Worm (Caenorhabditis elegans) whole organism, mixed stage, embryonic: ENCODE data around the gene sre-47.
A peak's percentile ranks its signal among the peaks of the same experiment; 100 is the strongest.

ENCODE experiments used
- M03D4.4 ChIP-seq: sonication (generic microtip); optimal IDR thresholded peaks from 2 replicates; lab custom pipeline; 2017; ENCODE audit warnings: mild to moderate bottlenecking, missing genetic modification characterization, missing compliant biosample characterization
- bed-3 ChIP-seq: fragments of 200-800 bp; sonication (Bioruptor generic); optimal IDR thresholded peaks from 3 replicates; lab custom pipeline; 2018; ENCODE audit warnings: mild to moderate bottlenecking, missing genetic modification characterization, moderate library complexity, missing compliant biosample characterization
- blmp-1 ChIP-seq: fragments of 150-350 bp; optimal IDR thresholded peaks from 2 replicates; lab custom pipeline; 2014; ENCODE audit warnings: missing biosample characterization, missing genetic modification characterization
- ceh-39 ChIP-seq: fragments of 150-350 bp; optimal IDR thresholded peaks from 2 replicates; lab custom pipeline; 2014; ENCODE audit warnings: missing biosample characterization, missing genetic modification characterization
- ceh-43 ChIP-seq: fragments of 200-800 bp; sonication (Bioruptor generic); optimal IDR thresholded peaks from 2 replicates; lab custom pipeline; 2018; ENCODE audit warnings: mild to moderate bottlenecking, missing genetic modification characterization, moderate library complexity, missing compliant biosample characterization
- ceh-83 ChIP-seq: fragments of 200-800 bp; sonication (Bioruptor generic); optimal IDR thresholded peaks from 2 replicates; lab custom pipeline; 2018; ENCODE audit warnings: mild to moderate bottlenecking, missing genetic modification characterization, missing compliant biosample characterization
- ces-1 ChIP-seq: fragments of 150-350 bp; optimal IDR thresholded peaks from 2 replicates; lab custom pipeline; 2014; ENCODE audit warnings: missing biosample characterization, missing genetic modification reagents, missing genetic modification characterization
- cnd-1 ChIP-seq: fragments of 200-800 bp; sonication (Bioruptor generic); optimal IDR thresholded peaks from 2 replicates; lab custom pipeline; 2018; ENCODE audit warnings: mild to moderate bottlenecking, missing genetic modification characterization, missing compliant biosample characterization
- drap-1 ChIP-seq: fragments of 200-800 bp; sonication (Bioruptor generic); optimal IDR thresholded peaks from 3 replicates; lab custom pipeline; 2018; ENCODE audit warnings: mild to moderate bottlenecking, missing genetic modification characterization, missing compliant biosample characterization
- elt-1 ChIP-seq: sonication (generic microtip); optimal IDR thresholded peaks from 2 replicates; lab custom pipeline; 2017; ENCODE audit warnings: missing genetic modification characterization, mild to moderate bottlenecking, missing compliant biosample characterization, antibody characterized with exemption, moderate library complexity, borderline replicate concordance; ENCODE audit not compliant: insufficient read depth
- ham-2 ChIP-seq: fragments of 200-800 bp; sonication (Bioruptor generic); optimal IDR thresholded peaks from 2 replicates; lab custom pipeline; 2018; ENCODE audit warnings: mild to moderate bottlenecking, missing genetic modification characterization, missing compliant biosample characterization
- hlh-1 ChIP-seq: fragments of 150-350 bp; optimal IDR thresholded peaks from 2 replicates; lab custom pipeline; 2014; ENCODE audit warnings: missing biosample characterization, missing genetic modification reagents, missing genetic modification characterization
- lin-13 ChIP-seq: fragments of 150-350 bp; optimal IDR thresholded peaks from 2 replicates; lab custom pipeline; 2014; ENCODE audit warnings: missing biosample characterization, missing genetic modification characterization
- lin-32 ChIP-seq: fragments of 200-800 bp; sonication (Bioruptor generic); optimal IDR thresholded peaks from 2 replicates; lab custom pipeline; 2018; ENCODE audit warnings: mild to moderate bottlenecking, missing genetic modification characterization, missing compliant biosample characterization
- lsy-2 ChIP-seq: fragments of 150-350 bp; optimal IDR thresholded peaks from 2 replicates; lab custom pipeline; 2014; ENCODE audit warnings: missing biosample characterization, missing genetic modification characterization
- mab-5 ChIP-seq: fragments of 150-350 bp; optimal IDR thresholded peaks from 2 replicates; lab custom pipeline; 2014; ENCODE audit warnings: missing biosample characterization, missing genetic modification characterization
- mep-1 ChIP-seq: fragments of 150-350 bp; optimal IDR thresholded peaks from 2 replicates; lab custom pipeline; 2017; ENCODE audit warnings: missing biosample characterization, missing genetic modification reagents, missing genetic modification characterization, inconsistent platforms
- mls-2 ChIP-seq: sonication (generic microtip); optimal IDR thresholded peaks from 2 replicates; lab custom pipeline; 2016; ENCODE audit warnings: mild to moderate bottlenecking, missing genetic modification characterization, moderate library complexity, missing compliant biosample characterization
- nhr-12 ChIP-seq: fragments of 150-350 bp; optimal IDR thresholded peaks from 2 replicates; lab custom pipeline; 2014; ENCODE audit warnings: missing biosample characterization, missing genetic modification characterization
- nhr-2 ChIP-seq: fragments of 150-350 bp; optimal IDR thresholded peaks from 2 replicates; lab custom pipeline; 2014; ENCODE audit warnings: missing biosample characterization, missing genetic modification characterization
- nhr-237 ChIP-seq: fragments of 150-350 bp; optimal IDR thresholded peaks from 2 replicates; lab custom pipeline; 2014; ENCODE audit warnings: missing biosample characterization, missing genetic modification characterization
- nhr-28 ChIP-seq: fragments of 150-350 bp; optimal IDR thresholded peaks from 2 replicates; lab custom pipeline; 2014; ENCODE audit warnings: missing biosample characterization, missing genetic modification characterization
- nhr-76 ChIP-seq: sonication (generic microtip); optimal IDR thresholded peaks from 2 replicates; lab custom pipeline; 2017; ENCODE audit warnings: missing biosample characterization, missing genetic modification characterization
- pha-4 ChIP-seq: fragments of 150-350 bp; optimal IDR thresholded peaks from 2 replicates; lab custom pipeline; 2018; ENCODE audit warnings: missing biosample characterization, missing genetic modification reagents, missing genetic modification characterization
- sem-2 ChIP-seq: fragments of 200-800 bp; sonication (Bioruptor generic); optimal IDR thresholded peaks from 2 replicates; lab custom pipeline; 2018; ENCODE audit warnings: mild to moderate bottlenecking, missing genetic modification characterization, missing compliant biosample characterization
- snpc-4 ChIP-seq: fragments of 150-350 bp; optimal IDR thresholded peaks from 2 replicates; lab custom pipeline; 2014; ENCODE audit warnings: missing biosample characterization, missing genetic modification characterization
- sptf-1 ChIP-seq: sonication (generic microtip); optimal IDR thresholded peaks from 2 replicates; lab custom pipeline; 2017; ENCODE audit warnings: mild to moderate bottlenecking, missing genetic modification characterization, moderate library complexity, missing compliant biosample characterization
- tbx-8 ChIP-seq: fragments of 200-800 bp; sonication (Bioruptor generic); optimal IDR thresholded peaks from 2 replicates; lab custom pipeline; 2018; ENCODE audit warnings: mild to moderate bottlenecking, missing genetic modification characterization, moderate library complexity, missing compliant biosample characterization
- unc-120 ChIP-seq: sonication (generic microtip); optimal IDR thresholded peaks from 2 replicates; lab custom pipeline; 2017; ENCODE audit warnings: missing genetic modification characterization, missing compliant biosample characterization; ENCODE audit not compliant: poor library complexity, severe bottlenecking
- unc-39 ChIP-seq: fragments of 150-350 bp; optimal IDR thresholded peaks from 2 replicates; lab custom pipeline; 2014; ENCODE audit warnings: missing biosample characterization, missing genetic modification characterization
- unc-62 ChIP-seq: fragments of 150-350 bp; optimal IDR thresholded peaks from 2 replicates; lab custom pipeline; 2014; ENCODE audit warnings: missing biosample characterization, missing genetic modification reagents, missing genetic modification characterization
- zip-8 ChIP-seq: fragments of 150-350 bp; optimal IDR thresholded peaks from 2 replicates; lab custom pipeline; 2014; ENCODE audit warnings: missing biosample characterization, missing genetic modification characterization
- ztf-11 ChIP-seq: fragments of 150-350 bp; optimal IDR thresholded peaks from 2 replicates; lab custom pipeline; 2014; ENCODE audit warnings: missing biosample characterization, missing genetic modification characterization

The sre-47 gene

ce11 chrII:13981819-13982218 lies 2.6 kb downstream of the sre-47 start:
- TF ChIP-seq blmp-1 (tag; lab: Kevin White, UChicago): no peak
- no peak for TF ChIP-seq nhr-76 (tag; lab: Kevin White, UChicago)
- TF ChIP-seq lin-13: no peak

ce11 chrII:13981097-13981496 lies 3.4 kb downstream of the sre-47 start, which contains the start of gene Y39G8B.9:
Gene Y39G8B.9, plus strand, starts transcription at chrII:13981365.
- TF ChIP-seq pha-4 (no peak), blmp-1 (tag; lab: Kevin White, UChicago) (no peak), hlh-1 (tag; lab: Kevin White, UChicago) (no peak), mls-2 (tag; lab: Kevin White, UChicago) (no peak), zip-8 (tag; lab: Kevin White, UChicago) (no peak), snpc-4 (tag; lab: Kevin White, UChicago) (no peak), nhr-12 (tag; lab: Kevin White, UChicago) (no peak), sptf-1 (tag; lab: Kevin White, UChicago) (no peak), nhr-28 (no peak), ham-2 (GFP tag; lab: Kevin White, UChicago) (no peak), ceh-39 (tag; lab: Kevin White, UChicago) (no peak), tbx-8 (GFP tag; lab: Kevin White, UChicago) (no peak), lsy-2 (tag; lab: Kevin White, UChicago) (no peak)
- TF ChIP-seq, all 35 proteins: peak for 0

ce11 chrII:13979833-13980513 lies 4.5 kb downstream of the sre-47 start, which contains the start of gene sre-48:
Gene sre-48, minus strand, starts transcription at chrII:13979883.
- no peak for TF ChIP-seq lin-32 (GFP tag; lab: Kevin White, UChicago)
- TF ChIP-seq lin-13: no peak
- no peak for TF ChIP-seq hlh-1 (tag; lab: Kevin White, UChicago)
- no peak for TF ChIP-seq sem-2 (GFP tag; lab: Kevin White, UChicago)
- TF ChIP-seq unc-62: no peak
- TF ChIP-seq M03D4.4 (tag; lab: Kevin White, UChicago): no peak
- no peak for TF ChIP-seq sptf-1 (tag; lab: Kevin White, UChicago)

ce11 chrII:13977701-13978100 lies 6.8 kb downstream of the sre-47 start:
- TF ChIP-seq nhr-2 (tag; lab: Kevin White, UChicago): no peak
- TF ChIP-seq hlh-1 (tag; lab: Kevin White, UChicago): no peak
- TF ChIP-seq ham-2 (GFP tag; lab: Kevin White, UChicago): no peak
- no peak for TF ChIP-seq nhr-28
- no peak for TF ChIP-seq bed-3 (GFP tag; lab: Kevin White, UChicago)
- no peak for TF ChIP-seq mep-1 (tag; lab: Kevin White, UChicago)
- no peak for TF ChIP-seq pha-4
- no peak for TF ChIP-seq unc-62
- TF ChIP-seq, all 35 proteins: peak for 0

ce11 chrII:13976161-13976560 lies 8.3 kb downstream of the sre-47 start, which contains the start of gene Y39G8B.2:
Gene Y39G8B.2, minus strand, starts transcription at chrII:13976221.
- peak; percentile 70 for TF ChIP-seq mls-2 (tag; lab: Kevin White, UChicago)
- TF ChIP-seq nhr-12 (tag; lab: Kevin White, UChicago): no peak
- peak; percentile 34 for TF ChIP-seq M03D4.4 (tag; lab: Kevin White, UChicago)
- peak; percentile 67 for TF ChIP-seq ham-2 (GFP tag; lab: Kevin White, UChicago)
- TF ChIP-seq bed-3 (GFP tag; lab: Kevin White, UChicago): no peak
- TF ChIP-seq zip-8 (tag; lab: Kevin White, UChicago): no peak
- no peak for TF ChIP-seq snpc-4 (tag; lab: Kevin White, UChicago)
- peak; percentile 41 for TF ChIP-seq ztf-11 (tag; lab: Kevin White, UChicago)
- no peak for TF ChIP-seq nhr-76 (tag; lab: Kevin White, UChicago)
- peak; percentile 78 for TF ChIP-seq cnd-1 (tag; lab: Kevin White, UChicago)
- peak; percentile 47 for TF ChIP-seq hlh-1 (tag; lab: Kevin White, UChicago)
- no peak for TF ChIP-seq unc-39 (tag; lab: Kevin White, UChicago)
- no peak for TF ChIP-seq nhr-2 (tag; lab: Kevin White, UChicago)
- peak; percentile 30 for TF ChIP-seq tbx-8 (GFP tag; lab: Kevin White, UChicago)
- TF ChIP-seq nhr-237 (tag; lab: Kevin White, UChicago): peak; percentile 79
- TF ChIP-seq elt-1 (tag; lab: Kevin White, UChicago): no peak
- TF ChIP-seq ces-1 (GFP tag; lab: Kevin White, UChicago): peak; percentile 55
- TF ChIP-seq ceh-39 (tag; lab: Kevin White, UChicago): peak; percentile 66
- peak; percentile 91 for TF ChIP-seq lin-13
- peak; percentile 13 for TF ChIP-seq unc-62
- TF ChIP-seq lsy-2 (tag; lab: Kevin White, UChicago): peak; percentile 86
- TF ChIP-seq blmp-1 (tag; lab: Kevin White, UChicago): no peak
- peak; percentile 82 for TF ChIP-seq mep-1 (tag; lab: Kevin White, UChicago)
- no peak for TF ChIP-seq mab-5 (tag; lab: Kevin White, UChicago)
- TF ChIP-seq pha-4: peak; percentile 90
- peak; percentile 38 for TF ChIP-seq ceh-43 (GFP tag; lab: Kevin White, UChicago)
- peak; percentile 96 for TF ChIP-seq unc-120 (tag; lab: Kevin White, UChicago)
- TF ChIP-seq nhr-28: no peak
- TF ChIP-seq drap-1: peak; percentile 66
- TF ChIP-seq sptf-1 (tag; lab: Kevin White, UChicago): peak; percentile 82
- TF ChIP-seq ceh-83 (GFP tag; lab: Kevin White, UChicago): peak; percentile 52
- TF ChIP-seq sem-2 (GFP tag; lab: Kevin White, UChicago): no peak
